Fruit fly (Drosophila melanogaster): ENCODE results near the gene Plp.

dm6 chr3L:15125077-15125652 lies 30.6 kb upstream of the Plp start, which contains the start of gene CG16959:
- TF ChIP-seq CG8478 (optimal IDR thresholded peaks at IDR 0.05), result no peak
- no peak for TF ChIP-seq CTCF (optimal IDR thresholded peaks at IDR 0.05)
